Fruit fly (Drosophila melanogaster) whole organism, embryonic: ENCODE measurements around the gene CG15773.
A peak's percentile ranks its signal among the peaks of the same experiment; 100 is the strongest.

Experiments used
- Aef1 ChIP-seq: fragments of 200-800 bp; sonication (Bioruptor generic); IDR thresholded peaks from 3 replicates; pipeline ENCODE4 v1.3.6; 2022; ENCODE audit warnings: missing biosample characterization, missing genetic modification characterization
- BEAF-32 ChIP-seq: fragments of 200-800 bp; sonication (Bioruptor generic); optimal IDR thresholded peaks from 3 replicates; lab custom pipeline; 2017; ENCODE audit warnings: missing biosample characterization, missing genetic modification characterization, mild to moderate bottlenecking, moderate library complexity, missing genetic modification reagents
- CG10565 ChIP-seq: fragments of 200-800 bp; sonication (Bioruptor generic); optimal IDR thresholded peaks from 3 replicates; lab custom pipeline; 2016; ENCODE audit warnings: missing biosample characterization, mild to moderate bottlenecking, missing genetic modification characterization
- CG10959 ChIP-seq: fragments of 200-800 bp; sonication (Bioruptor generic); IDR thresholded peaks from 2 replicates; pipeline ENCODE4 v1.3.6; 2022; ENCODE audit warnings: missing biosample characterization, missing genetic modification characterization
- CG11085 ChIP-seq: fragments of 200-800 bp; sonication (Bioruptor generic); IDR thresholded peaks from 2 replicates; pipeline ENCODE4 v1.3.6; 2022; ENCODE audit warnings: missing biosample characterization, missing genetic modification characterization
- CG11456 ChIP-seq: fragments of 200-800 bp; sonication (Bioruptor generic); IDR thresholded peaks from 3 replicates; pipeline ENCODE4 v1.3.6; 2022; ENCODE audit warnings: missing biosample characterization, missing genetic modification characterization
- CG11696 ChIP-seq: fragments of 200-800 bp; sonication (Bioruptor generic); IDR thresholded peaks from 2 replicates; pipeline ENCODE4 v1.3.6; 2022; ENCODE audit warnings: missing biosample characterization, missing genetic modification characterization
- CG1233 ChIP-seq: fragments of 200-800 bp; sonication (Bioruptor generic); optimal IDR thresholded peaks from 4 replicates; lab custom pipeline; 2018; ENCODE audit warnings: missing biosample characterization, mild to moderate bottlenecking, missing genetic modification characterization
- CG1602 ChIP-seq: fragments of 200-800 bp; sonication (Bioruptor generic); optimal IDR thresholded peaks from 3 replicates; lab custom pipeline; 2016; ENCODE audit warnings: missing biosample characterization, missing genetic modification characterization
- CG1647 ChIP-seq: fragments of 200-800 bp; sonication (Bioruptor generic); optimal IDR thresholded peaks from 3 replicates; lab custom pipeline; 2016; ENCODE audit warnings: missing biosample characterization, missing genetic modification characterization
- CG16815 ChIP-seq: fragments of 200-800 bp; sonication (Bioruptor generic); optimal IDR thresholded peaks from 3 replicates; lab custom pipeline; 2017; ENCODE audit warnings: missing biosample characterization, mild to moderate bottlenecking, missing genetic modification characterization
- CG17568 ChIP-seq: fragments of 200-800 bp; sonication (Bioruptor generic); optimal IDR thresholded peaks from 2 replicates; lab custom pipeline; 2018; ENCODE audit warnings: missing biosample characterization, mild to moderate bottlenecking, missing genetic modification characterization, moderate library complexity
- CG2678 ChIP-seq: fragments of 200-800 bp; sonication (Bioruptor generic); optimal IDR thresholded peaks from 3 replicates; lab custom pipeline; 2019; ENCODE audit warnings: missing biosample characterization, mild to moderate bottlenecking, missing genetic modification characterization, moderate library complexity
- CG3726 ChIP-seq: fragments of 200-800 bp; sonication (Bioruptor generic); IDR thresholded peaks from 3 replicates; pipeline ENCODE4, ENCODE4 v1.3.6; 2022; ENCODE audit warnings: missing biosample characterization, missing genetic modification characterization
- CG5245 ChIP-seq: fragments of 200-800 bp; sonication (Bioruptor generic); optimal IDR thresholded peaks from 3 replicates; lab custom pipeline; 2016; ENCODE audit warnings: missing biosample characterization, missing genetic modification characterization
- CG5953 ChIP-seq: fragments of 200-800 bp; sonication (Bioruptor generic); IDR thresholded peaks from 2 replicates; pipeline ENCODE4 v1.3.6; 2022; ENCODE audit warnings: missing biosample characterization, missing genetic modification characterization
- CG9215 ChIP-seq: fragments of 200-800 bp; sonication (Bioruptor generic); IDR thresholded peaks from 2 replicates; pipeline ENCODE4 v1.3.6; 2022; ENCODE audit warnings: missing biosample characterization, missing genetic modification characterization
- CG9727 ChIP-seq: fragments of 200-800 bp; sonication (Bioruptor generic); optimal IDR thresholded peaks from 3 replicates; lab custom pipeline; 2017; ENCODE audit warnings: missing biosample characterization, mild to moderate bottlenecking, missing genetic modification characterization
- CG9876 ChIP-seq: fragments of 200-800 bp; sonication (Bioruptor generic); optimal IDR thresholded peaks from 2 replicates; lab custom pipeline; 2016; ENCODE audit warnings: missing biosample characterization, missing genetic modification characterization
- Chrac-16 ChIP-seq: fragments of 200-800 bp; sonication (Bioruptor generic); optimal IDR thresholded peaks from 3 replicates; lab custom pipeline; 2016; ENCODE audit warnings: missing biosample characterization, missing genetic modification characterization
- CoRest ChIP-seq: fragments of 200-800 bp; sonication (Bioruptor generic); optimal IDR thresholded peaks from 3 replicates; lab custom pipeline; 2018; ENCODE audit warnings: missing biosample characterization, mild to moderate bottlenecking, missing genetic modification characterization, moderate library complexity
- Deaf1 ChIP-seq: fragments of 200-800 bp; optimal IDR thresholded peaks from 3 replicates; lab custom pipeline; 2019; ENCODE audit warnings: missing biosample characterization, mild to moderate bottlenecking, missing genetic modification characterization, moderate library complexity
- Doc3 ChIP-seq: fragments of 200-800 bp; sonication (Bioruptor generic); IDR thresholded peaks from 3 replicates; pipeline ENCODE4 v1.3.6; 2022; ENCODE audit warnings: missing biosample characterization, missing genetic modification characterization; ENCODE audit not compliant: partially characterized antibody
- Gsc ChIP-seq: fragments of 200-800 bp; sonication (Bioruptor generic); IDR thresholded peaks from 2 replicates; pipeline ENCODE4 v1.3.6; 2022; ENCODE audit warnings: missing biosample characterization, missing genetic modification characterization
- Gug ChIP-seq: fragments of 200-800 bp; sonication (Bioruptor generic); IDR thresholded peaks from 4 replicates; pipeline ENCODE4 v1.3.6; 2022; ENCODE audit warnings: missing biosample characterization, missing genetic modification characterization
- Hand ChIP-seq: fragments of 200-800 bp; sonication (Bioruptor generic); optimal IDR thresholded peaks from 2 replicates; lab custom pipeline; 2017; ENCODE audit warnings: mild to moderate bottlenecking, missing biosample characterization, missing genetic modification reagents, missing genetic modification characterization
- Lim3 ChIP-seq: fragments of 200-800 bp; sonication (Bioruptor generic); IDR thresholded peaks from 2 replicates; pipeline ENCODE4 v1.3.6; 2022; ENCODE audit warnings: missing biosample characterization, missing genetic modification characterization
- MBD-R2 ChIP-seq: fragments of 200-800 bp; sonication (Bioruptor generic); IDR thresholded peaks from 2 replicates; pipeline ENCODE4 v1.3.6; 2022; ENCODE audit warnings: missing biosample characterization, missing genetic modification characterization
- Mes4 ChIP-seq: fragments of 200-800 bp; sonication (Bioruptor generic); optimal IDR thresholded peaks from 2 replicates; lab custom pipeline; 2016; ENCODE audit warnings: missing biosample characterization, missing genetic modification characterization
- Sin3A ChIP-seq: fragments of >200 bp; optimal IDR thresholded peaks from 2 replicates; lab custom pipeline; 2018
- Six4 ChIP-seq: fragments of 200-800 bp; sonication (Bioruptor generic); optimal IDR thresholded peaks from 2 replicates; lab custom pipeline; 2016; ENCODE audit warnings: missing biosample characterization, missing genetic modification characterization
- Tbp ChIP-seq: fragments of >200 bp; optimal IDR thresholded peaks from 2 replicates; lab custom pipeline; 2018; ENCODE audit warnings: missing biosample characterization, missing genetic modification characterization
- YL-1 ChIP-seq: fragments of 200-800 bp; sonication (Bioruptor generic); optimal IDR thresholded peaks from 3 replicates; lab custom pipeline; 2017; ENCODE audit warnings: missing biosample characterization, mild to moderate bottlenecking, missing genetic modification characterization
- aop ChIP-seq: fragments of 200-800 bp; sonication (Bioruptor generic); IDR thresholded peaks from 2 replicates; pipeline ENCODE4 v1.3.6; 2022; ENCODE audit warnings: missing biosample characterization, missing genetic modification characterization
- bcd ChIP-seq: fragments of 200-800 bp; sonication (Bioruptor generic); optimal IDR thresholded peaks from 2 replicates; lab custom pipeline; 2017; ENCODE audit warnings: missing biosample characterization, mild to moderate bottlenecking, missing genetic modification characterization
- br ChIP-seq: fragments of >200 bp; optimal IDR thresholded peaks from 2 replicates; lab custom pipeline; 2017
- chm ChIP-seq: fragments of 200-800 bp; sonication (Bioruptor generic); IDR thresholded peaks from 2 replicates; pipeline ENCODE4 v1.3.6; 2022; ENCODE audit warnings: missing biosample characterization, missing genetic modification characterization
- esg ChIP-seq: fragments of 200-800 bp; sonication (Bioruptor generic); conservative IDR thresholded peaks from 2 replicates; pipeline ENCODE4 v1.3.6; 2022; ENCODE audit warnings: missing biosample characterization, missing genetic modification characterization
- gcm2 ChIP-seq: fragments of 200-800 bp; sonication (Bioruptor generic); optimal IDR thresholded peaks from 2 replicates; lab custom pipeline; 2016; ENCODE audit warnings: missing biosample characterization, missing genetic modification characterization
- gsb ChIP-seq: fragments of 200-800 bp; sonication (Bioruptor generic); IDR thresholded peaks from 2 replicates; pipeline ENCODE4 v1.3.6; 2022; ENCODE audit warnings: missing biosample characterization, missing genetic modification characterization
- gsb-n ChIP-seq: fragments of 200-800 bp; sonication (Bioruptor generic); optimal IDR thresholded peaks from 3 replicates; lab custom pipeline; 2018; ENCODE audit warnings: missing biosample characterization, mild to moderate bottlenecking, missing genetic modification characterization
- lmd ChIP-seq: fragments of 200-800 bp; sonication (Bioruptor generic); IDR thresholded peaks from 2 replicates; pipeline ENCODE4 v1.3.6; 2022; ENCODE audit warnings: missing biosample characterization, missing genetic modification characterization
- nerfin-1 ChIP-seq: fragments of 200-800 bp; sonication (Bioruptor generic); optimal IDR thresholded peaks from 3 replicates; lab custom pipeline; 2019; ENCODE audit warnings: missing biosample characterization, mild to moderate bottlenecking, missing genetic modification characterization, moderate library complexity
- p53 ChIP-seq: fragments of 200-800 bp; sonication (Bioruptor generic); optimal IDR thresholded peaks from 2 replicates; lab custom pipeline; 2016; ENCODE audit warnings: missing biosample characterization, missing genetic modification characterization
- repo ChIP-seq: fragments of 200-800 bp; sonication (Bioruptor generic); optimal IDR thresholded peaks from 2 replicates; lab custom pipeline; 2016; ENCODE audit warnings: missing biosample characterization, missing genetic modification characterization
- ro ChIP-seq: fragments of 200-800 bp; sonication (Bioruptor generic); IDR thresholded peaks from 2 replicates; pipeline ENCODE4 v1.3.6; 2022; ENCODE audit warnings: missing biosample characterization, missing genetic modification characterization
- scrt ChIP-seq: fragments of 200-800 bp; sonication (Bioruptor generic); optimal IDR thresholded peaks from 2 replicates; lab custom pipeline; 2018; ENCODE audit warnings: missing biosample characterization, mild to moderate bottlenecking, missing genetic modification characterization, moderate library complexity
- slou ChIP-seq: fragments of 200-800 bp; sonication (Bioruptor generic); optimal IDR thresholded peaks from 3 replicates; lab custom pipeline; 2016; ENCODE audit warnings: missing biosample characterization, missing genetic modification characterization
- toy ChIP-seq: fragments of 200-800 bp; sonication (Bioruptor generic); IDR thresholded peaks from 2 replicates; pipeline ENCODE4 v1.3.6; 2022; ENCODE audit warnings: missing biosample characterization, missing genetic modification characterization
- unpg ChIP-seq: fragments of 200-800 bp; sonication (Bioruptor generic); optimal IDR thresholded peaks from 3 replicates; lab custom pipeline; 2018; ENCODE audit warnings: missing biosample characterization, mild to moderate bottlenecking, missing genetic modification characterization, moderate library complexity
- vfl ChIP-seq: fragments of 200-800 bp; sonication (Bioruptor generic); optimal IDR thresholded peaks from 2 replicates; lab custom pipeline; 2016; ENCODE audit warnings: missing biosample characterization, missing genetic modification characterization
- zen2 ChIP-seq: fragments of 200-800 bp; sonication (Bioruptor generic); IDR thresholded peaks from 3 replicates; pipeline ENCODE4 v1.3.6; 2022; ENCODE audit warnings: missing biosample characterization, missing genetic modification characterization; ENCODE audit not compliant: partially characterized antibody

CG15773 gene

DNA sequence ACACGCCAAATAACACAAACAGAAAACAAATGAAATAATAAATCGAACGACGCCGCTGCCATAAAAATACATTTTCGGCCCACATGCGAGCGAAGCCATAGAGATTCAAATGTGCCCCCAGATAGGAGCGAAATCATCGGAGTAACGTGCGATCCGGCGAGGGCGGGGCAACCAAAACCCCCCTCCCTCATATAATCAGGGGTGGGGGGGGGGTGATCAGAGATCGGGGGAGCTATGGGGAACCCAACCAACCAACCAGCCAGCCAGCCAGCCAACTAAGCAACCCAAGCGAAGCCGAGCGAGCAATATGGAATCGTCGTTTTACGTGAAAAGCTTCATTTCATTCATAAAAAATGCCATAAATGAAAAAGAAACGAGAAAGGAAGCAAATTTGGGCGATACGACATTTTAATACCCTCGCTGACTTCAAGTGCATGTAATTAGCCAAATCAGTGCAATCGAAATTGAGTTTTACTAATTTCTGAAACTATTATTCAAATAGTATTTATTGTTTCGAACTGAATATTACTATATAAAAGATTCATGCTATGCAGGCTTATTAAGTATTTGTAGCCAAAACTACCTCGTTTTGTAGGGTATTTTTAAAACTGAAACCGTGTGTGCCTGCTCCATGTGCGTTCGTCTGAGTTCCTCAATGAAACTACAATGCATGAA lies 32.6 kb upstream of the CG15773 start (continued):
- no peak for TF ChIP-seq CG17568
- TF ChIP-seq Lim3 (GFP tag; lab: Robert Waterston, UW): no peak
- no peak for TF ChIP-seq Tbp (GFP tag; lab: Kevin White, UChicago)
- TF ChIP-seq CG1233 (GFP tag; lab: Kevin White, UChicago): peak; percentile 24
- no peak for TF ChIP-seq BEAF-32
- TF ChIP-seq CG9215: no peak
- peak; percentile 39 for TF ChIP-seq CG9727 (GFP tag; lab: Kevin White, UChicago)
- TF ChIP-seq CG9876 (GFP tag; lab: Kevin White, UChicago): no peak
- no peak for TF ChIP-seq CG10959 (GFP tag; lab: Robert Waterston, UW)
- TF ChIP-seq aop: no peak
- no peak for TF ChIP-seq CG11696 (GFP tag; lab: Robert Waterston, UW)
- no peak for TF ChIP-seq br (lab: Kevin White, UChicago)
- peak; percentile 33; the same call in 1 of the 3 replicates for TF ChIP-seq CG3726 (GFP tag; lab: Robert Waterston, UW)
- peak; percentile 73 for TF ChIP-seq lmd (GFP tag; lab: Robert Waterston, UW)
- TF ChIP-seq CG1602 (GFP tag; lab: Kevin White, UChicago): peak; percentile 52
- peak; percentile 80 for TF ChIP-seq unpg (GFP tag; lab: Kevin White, UChicago)
- no peak for TF ChIP-seq Doc3 (GFP tag; lab: Robert Waterston, UW)
- TF ChIP-seq bcd: peak; percentile 65
- no peak for TF ChIP-seq vfl
- peak; percentile 27 for TF ChIP-seq Chrac-16
- TF ChIP-seq gsb-n (tag; lab: Kevin White, UChicago): peak; percentile 49
- peak; percentile 73 for TF ChIP-seq CG2678
- peak; percentile 15 for TF ChIP-seq CG16815 (GFP tag; lab: Kevin White, UChicago)
- no peak for TF ChIP-seq zen2
- no peak for TF ChIP-seq p53 (GFP tag; lab: Kevin White, UChicago)
- no peak for TF ChIP-seq repo (GFP tag; lab: Kevin White, UChicago)
- peak; percentile 23 for TF ChIP-seq nerfin-1
- TF ChIP-seq Gsc: no peak
- peak; percentile 10 for TF ChIP-seq gcm2 (GFP tag; lab: Kevin White, UChicago)
- TF ChIP-seq YL-1 (GFP tag; lab: Kevin White, UChicago): no peak
- TF ChIP-seq Gug (GFP tag; lab: Robert Waterston, UW): peak; percentile 43; the same call in 3 of the 4 replicates
- TF ChIP-seq CG1647 (GFP tag; lab: Kevin White, UChicago): peak; percentile 21
- peak; percentile 45 for TF ChIP-seq Mes4
- TF ChIP-seq esg (GFP tag; lab: Robert Waterston, UW): no peak; the same call in 1 of the 2 replicates
- no peak for TF ChIP-seq gsb (GFP tag; lab: Robert Waterston, UW)
- no peak for TF ChIP-seq chm (GFP tag; lab: Robert Waterston, UW)
- TF ChIP-seq MBD-R2 (GFP tag; lab: Robert Waterston, UW): no peak
- TF ChIP-seq CG10565 (GFP tag; lab: Kevin White, UChicago): no peak
- TF ChIP-seq scrt (GFP tag; lab: Kevin White, UChicago): peak; percentile 49
- 0 out of 2 replicates have a peak, but pooled peaks have one; percentile 33 for TF ChIP-seq CG5953 (GFP tag; lab: Robert Waterston, UW)
- peak; percentile 29 for TF ChIP-seq Six4 (GFP tag; lab: Kevin White, UChicago)
- TF ChIP-seq CG11085 (GFP tag; lab: Robert Waterston, UW): no peak
- no peak for TF ChIP-seq ro
- TF ChIP-seq slou (GFP tag; lab: Kevin White, UChicago): peak; percentile 15
- peak; percentile 54 for TF ChIP-seq Deaf1 (tag; lab: Kevin White, UChicago)
- no peak for TF ChIP-seq Sin3A (lab: Kevin White, UChicago)
- TF ChIP-seq CoRest: peak; percentile 73
- TF ChIP-seq toy (GFP tag; lab: Robert Waterston, UW): no peak
- peak; percentile 37 for TF ChIP-seq CG5245 (GFP tag; lab: Kevin White, UChicago)
- peak; percentile 40 for TF ChIP-seq Aef1 (GFP tag; lab: Robert Waterston, UW)
- no peak for TF ChIP-seq CG11456 (GFP tag; lab: Robert Waterston, UW)
- no peak for TF ChIP-seq Hand (GFP tag; lab: Kevin White, UChicago)
